Worm (Caenorhabditis elegans): ENCODE results near the gene dnj-23.

dnj-23 gene

ce11 chrII:9060332-9060840 lies 48.0 kb downstream of the dnj-23 start (continued):
- TF ChIP-seq ztf-26 (tag; optimal IDR thresholded peaks at IDR 0.05), result peak; percentile 81
- TF ChIP-seq mcd-1 (GFP tag; IDR thresholded peaks at IDR 0.05), result peak; percentile 83
- TF ChIP-seq F23B12.7 (tag; optimal IDR thresholded peaks at IDR 0.05; ENCODE audit: insufficient read depth), result peak; percentile 37
- peak; percentile 54 for TF ChIP-seq ztf-18 (tag; optimal IDR thresholded peaks at IDR 0.05)
- peak; percentile 34 for TF ChIP-seq gei-17 (GFP tag; optimal IDR thresholded peaks at IDR 0.05)
- TF ChIP-seq lin-40 (tag; optimal IDR thresholded peaks at IDR 0.05), result peak; percentile 83
- no peak for TF ChIP-seq B0019.2 (GFP tag; conservative IDR thresholded peaks at IDR 0.05)
- TF ChIP-seq tlf-1 (GFP tag; optimal IDR thresholded peaks at IDR 0.05), result peak; percentile 44
- TF ChIP-seq T07F8.4 (tag; optimal IDR thresholded peaks at IDR 0.05), result no peak
- no peak for TF ChIP-seq B0261.1 (tag; optimal IDR thresholded peaks at IDR 0.05)
- TF ChIP-seq B0035.1 (tag; optimal IDR thresholded peaks at IDR 0.05), result no peak
- no peak for TF ChIP-seq F33H1.4 (GFP tag; IDR thresholded peaks at IDR 0.05)
- peak; percentile 57; the same call in 1 of the 2 replicates for TF ChIP-seq C06A6.2 (GFP tag; conservative IDR thresholded peaks at IDR 0.05)
- peak; percentile 75 for TF ChIP-seq somi-1 (GFP tag; optimal IDR thresholded peaks at IDR 0.05)
- no peak for TF ChIP-seq ceh-79 (tag; optimal IDR thresholded peaks at IDR 0.05)
- TF ChIP-seq ztf-28 (GFP tag; IDR thresholded peaks at IDR 0.05), result no peak
- no peak for TF ChIP-seq aptf-2 (GFP tag; conservative IDR thresholded peaks at IDR 0.05)
- TF ChIP-seq ceh-91 (GFP tag; IDR thresholded peaks at IDR 0.05), result peak; percentile 25; the same call in 1 of the 2 replicates
- no peak for TF ChIP-seq ccch-3 (GFP tag; optimal IDR thresholded peaks at IDR 0.05)
- peak; percentile 96 for TF ChIP-seq lir-1 (GFP tag; conservative IDR thresholded peaks at IDR 0.05)
- no peak for TF ChIP-seq Y79H2A.3 (GFP tag; conservative IDR thresholded peaks at IDR 0.05)
- TF ChIP-seq nhr-90 (tag; optimal IDR thresholded peaks at IDR 0.05), result peak; percentile 60
- TF ChIP-seq egrh-3 (GFP tag; IDR thresholded peaks at IDR 0.05), result peak; percentile 87
- peak in 1 of 3 experiments; percentile 24 for TF ChIP-seq lin-35 (GFP tag; optimal IDR thresholded peaks at IDR 0.05)
- no peak for TF ChIP-seq egl-18 (GFP tag; IDR thresholded peaks at IDR 0.05)
- TF ChIP-seq F39B2.1 (GFP tag; IDR thresholded peaks at IDR 0.05), result no peak
- TF ChIP-seq nhr-179 (tag; optimal IDR thresholded peaks at IDR 0.05), result no peak
- TF ChIP-seq F55B11.4 (tag; optimal IDR thresholded peaks at IDR 0.05; ENCODE audit: borderline replicate concordance, insufficient read depth), result no peak
- peak; percentile 72 for TF ChIP-seq hmg-1.2 (GFP tag; IDR thresholded peaks at IDR 0.05)
- peak; percentile 99 for TF ChIP-seq madf-10 (tag; optimal IDR thresholded peaks at IDR 0.05)
- no peak for TF ChIP-seq ceh-40 (GFP tag; IDR thresholded peaks at IDR 0.05)
- TF ChIP-seq C17E4.6 (GFP tag; IDR thresholded peaks at IDR 0.05), result 0 out of 2 replicates have a peak, but pooled peaks have one; percentile 32
- TF ChIP-seq ceh-27 (GFP tag; optimal IDR thresholded peaks at IDR 0.05), result peak; percentile 92
- TF ChIP-seq lin-54 (GFP tag; optimal IDR thresholded peaks at IDR 0.05), result peak; percentile 64
- TF ChIP-seq ztf-25 (GFP tag; IDR thresholded peaks at IDR 0.05), result no peak
- TF ChIP-seq let-607 (tag; optimal IDR thresholded peaks at IDR 0.05), result peak; percentile 69 to 86
- peak; percentile 9 for TF ChIP-seq dpff-1 (tag; optimal IDR thresholded peaks at IDR 0.05)
- TF ChIP-seq fkh-3 (tag; optimal IDR thresholded peaks at IDR 0.05), result no peak
- TF ChIP-seq ZK185.1 (tag; optimal IDR thresholded peaks at IDR 0.05; ENCODE audit: poor library complexity, severe bottlenecking), result peak; percentile 61
- TF ChIP-seq unc-130 (GFP tag; optimal IDR thresholded peaks at IDR 0.05), result no peak
- TF ChIP-seq madf-3 (GFP tag; IDR thresholded peaks at IDR 0.05), result peak; percentile 84
- TF ChIP-seq hsf-1 (GFP tag; IDR thresholded peaks at IDR 0.05), result 0 out of 2 replicates have a peak, but pooled peaks have one; percentile 35
- no peak for TF ChIP-seq bed-1 (GFP tag; IDR thresholded peaks at IDR 0.05)
- TF ChIP-seq Y95B8A.8 (GFP tag; IDR thresholded peaks at IDR 0.05), result peak; percentile 59; the same call in 1 of the 2 replicates
- no peak for TF ChIP-seq ets-4 (GFP tag; optimal IDR thresholded peaks at IDR 0.05)
- no peak for TF ChIP-seq ztf-6 (GFP tag; IDR thresholded peaks at IDR 0.05)
- no peak for TF ChIP-seq madf-8 (GFP tag; conservative IDR thresholded peaks at IDR 0.05)
- TF ChIP-seq sptf-2 (GFP tag; optimal IDR thresholded peaks at IDR 0.05), result no peak
